Fruit fly (Drosophila melanogaster) whole organism, embryonic: ENCODE data around the gene Sgs5.
A peak's percentile ranks its signal among the peaks of the same experiment; 100 is the strongest.

ENCODE experiments used
- Ada2b ChIP-seq: fragments of 200-800 bp; sonication (Bioruptor generic); IDR thresholded peaks from 2 replicates; pipeline ENCODE4 v1.3.6; 2022; ENCODE audit warnings: missing biosample characterization, missing genetic modification characterization
- CG11085 ChIP-seq: fragments of 200-800 bp; sonication (Bioruptor generic); IDR thresholded peaks from 2 replicates; pipeline ENCODE4 v1.3.6; 2022; ENCODE audit warnings: missing biosample characterization, missing genetic modification characterization
- CG12769 ChIP-seq: fragments of 200-800 bp; sonication (Bioruptor generic); optimal IDR thresholded peaks from 2 replicates; lab custom pipeline; 2019; ENCODE audit warnings: missing biosample characterization, mild to moderate bottlenecking, missing genetic modification characterization, moderate library complexity
- CG13287 ChIP-seq: fragments of 200-800 bp; sonication (Bioruptor generic); IDR thresholded peaks from 2 replicates; pipeline ENCODE4 v1.3.6; 2022; ENCODE audit warnings: missing biosample characterization, missing genetic modification characterization; ENCODE audit not compliant: partially characterized antibody
- CG15269 ChIP-seq: fragments of 200-800 bp; sonication (Bioruptor generic); optimal IDR thresholded peaks from 2 replicates; lab custom pipeline; 2018; ENCODE audit warnings: missing biosample characterization, mild to moderate bottlenecking, missing genetic modification characterization, moderate library complexity
- CG15696 ChIP-seq: fragments of 200-800 bp; sonication (Bioruptor generic); optimal IDR thresholded peaks from 2 replicates; lab custom pipeline; 2019; ENCODE audit warnings: missing biosample characterization, mild to moderate bottlenecking, missing genetic modification characterization, moderate library complexity
- CG16813 ChIP-seq: fragments of 200-800 bp; sonication (Bioruptor generic); IDR thresholded peaks from 3 replicates; pipeline ENCODE4 v1.3.6; 2022; ENCODE audit warnings: missing biosample characterization, missing genetic modification characterization; ENCODE audit not compliant: partially characterized antibody
- CG17359 ChIP-seq: fragments of 200-800 bp; sonication (Bioruptor generic); optimal IDR thresholded peaks from 3 replicates; lab custom pipeline; 2018; ENCODE audit warnings: missing biosample characterization, mild to moderate bottlenecking, missing genetic modification characterization, moderate library complexity
- CG17361 ChIP-seq: fragments of 200-800 bp; sonication (Bioruptor generic); IDR thresholded peaks from 3 replicates; pipeline ENCODE4 v1.3.6; 2022; ENCODE audit warnings: missing biosample characterization, missing genetic modification characterization
- CG17802 ChIP-seq: fragments of 200-800 bp; sonication (Bioruptor generic); optimal IDR thresholded peaks from 2 replicates; lab custom pipeline; 2018; ENCODE audit warnings: missing biosample characterization, mild to moderate bottlenecking, missing genetic modification characterization, moderate library complexity
- CG2199 ChIP-seq: fragments of 200-800 bp; sonication (Bioruptor generic); IDR thresholded peaks from 3 replicates; pipeline ENCODE4 v1.3.6; 2022; ENCODE audit warnings: missing biosample characterization, missing genetic modification characterization
- CG4360 ChIP-seq: fragments of 200-800 bp; sonication (Bioruptor generic); IDR thresholded peaks from 2 replicates; pipeline ENCODE4 v1.3.6; 2022; ENCODE audit warnings: missing biosample characterization, missing genetic modification characterization
- CG4404 ChIP-seq: fragments of 200-800 bp; sonication (Bioruptor generic); IDR thresholded peaks from 2 replicates; pipeline ENCODE4 v1.3.6; 2022; ENCODE audit warnings: missing biosample characterization, missing genetic modification characterization
- CG7372 ChIP-seq: fragments of 200-800 bp; sonication (Bioruptor generic); IDR thresholded peaks from 2 replicates; pipeline ENCODE4 v1.3.6; 2022; ENCODE audit warnings: missing biosample characterization, missing genetic modification characterization
- CG9932 ChIP-seq: fragments of 200-800 bp; sonication (Bioruptor generic); IDR thresholded peaks from 2 replicates; pipeline ENCODE4 v1.3.6; 2022; ENCODE audit warnings: missing biosample characterization, missing genetic modification characterization
- D ChIP-seq, 2 experiments: fragments of 200-800 bp in 1 of 2; fragments of >200 bp in 1 of 2; sonication (Bioruptor generic) in 1 of 2; optimal IDR thresholded peaks; 2 replicates in 1 of 2; 3 replicates in 1 of 2; lab custom pipeline; 2017; ENCODE audit warnings: mild to moderate bottlenecking in 1 of 2, missing biosample characterization in 1 of 2, missing genetic modification characterization in 1 of 2, missing genetic modification reagents in 1 of 2
- Dek ChIP-seq: fragments of 200-800 bp; sonication (Bioruptor generic); optimal IDR thresholded peaks from 3 replicates; lab custom pipeline; 2019; ENCODE audit warnings: missing biosample characterization, mild to moderate bottlenecking, missing genetic modification characterization, moderate library complexity
- Dll ChIP-seq: fragments of 200-800 bp; sonication (Bioruptor generic); IDR thresholded peaks from 4 replicates; pipeline ENCODE4 v1.3.6; 2022; ENCODE audit warnings: missing biosample characterization, missing genetic modification characterization; ENCODE audit not compliant: partially characterized antibody
- Doc3 ChIP-seq: fragments of 200-800 bp; sonication (Bioruptor generic); IDR thresholded peaks from 3 replicates; pipeline ENCODE4 v1.3.6; 2022; ENCODE audit warnings: missing biosample characterization, missing genetic modification characterization; ENCODE audit not compliant: partially characterized antibody
- E2f1 ChIP-seq: fragments of 200-800 bp; sonication (Bioruptor generic); IDR thresholded peaks from 2 replicates; pipeline ENCODE4 v1.3.6; 2022; ENCODE audit warnings: missing biosample characterization, missing genetic modification characterization
- HmgD ChIP-seq: fragments of 200-800 bp; sonication (Bioruptor generic); optimal IDR thresholded peaks from 3 replicates; lab custom pipeline; 2016; ENCODE audit warnings: missing biosample characterization, missing genetic modification characterization
- HmgZ ChIP-seq: fragments of 200-800 bp; sonication (Bioruptor generic); optimal IDR thresholded peaks from 2 replicates; lab custom pipeline; 2018; ENCODE audit warnings: missing biosample characterization, mild to moderate bottlenecking, missing genetic modification characterization
- Kr ChIP-seq: fragments of 200-800 bp; sonication (Bioruptor generic); optimal IDR thresholded peaks from 2 replicates; lab custom pipeline; 2017; ENCODE audit warnings: missing biosample characterization, mild to moderate bottlenecking, missing genetic modification characterization
- MBD-R2 ChIP-seq: fragments of 200-800 bp; sonication (Bioruptor generic); IDR thresholded peaks from 2 replicates; pipeline ENCODE4 v1.3.6; 2022; ENCODE audit warnings: missing biosample characterization, missing genetic modification characterization
- Med ChIP-seq: fragments of 200-800 bp; sonication (Bioruptor generic); peaks from one replicate; lab custom pipeline; 2016; ENCODE audit warnings: missing biosample characterization, missing genetic modification characterization, mild to moderate bottlenecking, inconsistent platforms, moderate library complexity
- Opbp ChIP-seq: fragments of 200-800 bp; sonication (Bioruptor generic); IDR thresholded peaks from 3 replicates; pipeline ENCODE4 v1.3.6; 2022; ENCODE audit warnings: missing biosample characterization, missing genetic modification characterization; ENCODE audit not compliant: partially characterized antibody
- Scr ChIP-seq: fragments of 200-800 bp; sonication (Bioruptor generic); IDR thresholded peaks from 2 replicates; pipeline ENCODE4 v1.3.6; 2022; ENCODE audit warnings: missing biosample characterization, missing genetic modification characterization; ENCODE audit not compliant: partially characterized antibody
- Sry-δ ChIP-seq: fragments of 200-800 bp; sonication (Bioruptor generic); optimal IDR thresholded peaks from 2 replicates; lab custom pipeline; 2016; ENCODE audit warnings: missing biosample characterization, missing genetic modification characterization
- Stat92E ChIP-seq, 3 experiments: fragments of >200 bp in 2 of 3; fragments of 200-800 bp in 1 of 3; sonication (Bioruptor generic) in 1 of 3; optimal IDR thresholded peaks; 2 replicates each; lab custom pipeline; 2017 to 2019; ENCODE audit warnings: missing biosample characterization in 3 of 3, missing genetic modification characterization in 3 of 3, mild to moderate bottlenecking in 1 of 3, moderate library complexity in 1 of 3
- Taf1 ChIP-seq: fragments of 200-800 bp; sonication (Bioruptor generic); IDR thresholded peaks from 2 replicates; pipeline ENCODE4 v1.3.6; 2022; ENCODE audit warnings: missing biosample characterization, missing genetic modification characterization
- abd-A ChIP-seq: fragments of 200-800 bp; sonication (Bioruptor generic); optimal IDR thresholded peaks from 3 replicates; lab custom pipeline; 2019; ENCODE audit warnings: missing biosample characterization, mild to moderate bottlenecking, missing genetic modification characterization, moderate library complexity
- bowl ChIP-seq: fragments of 200-800 bp; sonication (Bioruptor generic); IDR thresholded peaks from 2 replicates; pipeline ENCODE4 v1.3.6; 2022; ENCODE audit warnings: missing biosample characterization, missing genetic modification characterization
- cg ChIP-seq: fragments of 200-800 bp; sonication (Bioruptor generic); optimal IDR thresholded peaks from 3 replicates; lab custom pipeline; 2019; ENCODE audit warnings: missing biosample characterization, mild to moderate bottlenecking, missing genetic modification characterization, moderate library complexity
- crol ChIP-seq: fragments of 200-800 bp; sonication (Bioruptor generic); IDR thresholded peaks from 2 replicates; pipeline ENCODE4 v1.3.6; 2022; ENCODE audit warnings: missing biosample characterization, missing genetic modification characterization
- exex ChIP-seq: fragments of 200-800 bp; sonication (Bioruptor generic); optimal IDR thresholded peaks from 4 replicates; lab custom pipeline; 2018; ENCODE audit warnings: missing biosample characterization, mild to moderate bottlenecking, missing genetic modification characterization, moderate library complexity
- her ChIP-seq: fragments of 200-800 bp; sonication (Bioruptor generic); optimal IDR thresholded peaks from 2 replicates; lab custom pipeline; 2016; ENCODE audit warnings: missing biosample characterization, missing genetic modification characterization
- inv ChIP-seq: fragments of 200-800 bp; sonication (Bioruptor generic); IDR thresholded peaks from 2 replicates; pipeline ENCODE4 v1.3.6; 2022; ENCODE audit warnings: missing biosample characterization, missing genetic modification characterization; ENCODE audit not compliant: partially characterized antibody
- kni ChIP-seq: fragments of 200-800 bp; sonication (Bioruptor generic); optimal IDR thresholded peaks from 3 replicates; lab custom pipeline; 2017; ENCODE audit warnings: mild to moderate bottlenecking, missing biosample characterization, missing genetic modification reagents, missing genetic modification characterization
- mirr ChIP-seq: fragments of 200-800 bp; sonication (Bioruptor generic); optimal IDR thresholded peaks from 3 replicates; lab custom pipeline; 2018; ENCODE audit warnings: missing biosample characterization, mild to moderate bottlenecking, missing genetic modification characterization
- pfk ChIP-seq: fragments of 200-800 bp; sonication (Bioruptor generic); optimal IDR thresholded peaks from 2 replicates; lab custom pipeline; 2018; ENCODE audit warnings: missing biosample characterization, mild to moderate bottlenecking, missing genetic modification characterization, moderate library complexity
- ro ChIP-seq: fragments of 200-800 bp; sonication (Bioruptor generic); IDR thresholded peaks from 2 replicates; pipeline ENCODE4 v1.3.6; 2022; ENCODE audit warnings: missing biosample characterization, missing genetic modification characterization
- slbo ChIP-seq: fragments of 200-800 bp; sonication (Bioruptor generic); IDR thresholded peaks from 2 replicates; pipeline ENCODE4 v1.3.6; 2022; ENCODE audit warnings: missing biosample characterization, missing genetic modification characterization
- tap ChIP-seq: fragments of 200-800 bp; optimal IDR thresholded peaks from 3 replicates; lab custom pipeline; 2019; ENCODE audit warnings: missing biosample characterization, mild to moderate bottlenecking, missing genetic modification characterization, moderate library complexity
- trh ChIP-seq: fragments of 200-800 bp; sonication (Bioruptor generic); optimal IDR thresholded peaks from 2 replicates; lab custom pipeline; 2016; ENCODE audit warnings: missing biosample characterization, missing genetic modification characterization
- ttk ChIP-seq: fragments of 200-800 bp; sonication (Bioruptor generic); IDR thresholded peaks from 2 replicates; pipeline ENCODE4 v2.1.2; 2022; ENCODE audit warnings: missing biosample characterization, missing genetic modification characterization
- twi ChIP-seq: fragments of 200-800 bp; optimal IDR thresholded peaks from 2 replicates; lab custom pipeline; 2019; ENCODE audit warnings: missing biosample characterization, mild to moderate bottlenecking, missing genetic modification characterization, moderate library complexity
- yki ChIP-seq: fragments of >200 bp; optimal IDR thresholded peaks from 3 replicates; lab custom pipeline; 2018
- zen ChIP-seq: fragments of 200-800 bp; sonication (Bioruptor generic); optimal IDR thresholded peaks from 3 replicates; lab custom pipeline; 2018; ENCODE audit warnings: missing biosample characterization, mild to moderate bottlenecking, missing genetic modification characterization, moderate library complexity
- zf30C ChIP-seq: fragments of 200-800 bp; sonication (Bioruptor generic); optimal IDR thresholded peaks from 3 replicates; lab custom pipeline; 2018; ENCODE audit warnings: missing biosample characterization, mild to moderate bottlenecking, missing genetic modification characterization
- zfh2 ChIP-seq: fragments of 200-800 bp; sonication (Bioruptor generic); optimal IDR thresholded peaks from 2 replicates; lab custom pipeline; 2016; ENCODE audit warnings: missing biosample characterization, missing genetic modification characterization

Sgs5 gene

DNA sequence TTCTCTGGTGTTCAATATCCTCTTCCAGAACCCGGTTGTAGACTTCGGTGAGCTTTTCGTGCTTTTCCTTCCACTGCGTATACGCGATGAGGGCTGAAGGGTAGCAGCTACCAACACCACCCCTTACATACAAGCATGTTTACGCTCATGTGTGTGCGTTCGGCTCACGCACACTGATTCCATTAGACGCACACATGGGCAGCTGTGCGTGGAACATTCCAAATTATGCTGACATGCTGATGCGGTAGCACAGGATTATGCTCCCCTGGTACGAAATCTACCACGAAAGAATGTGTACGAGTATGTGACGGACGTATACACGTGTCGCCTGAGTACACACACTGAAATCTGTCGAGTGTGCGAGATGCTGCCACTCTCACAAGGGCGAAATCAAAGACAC is 8.6 kb downstream of the Sgs5 start:
- TF ChIP-seq slbo (no peak), CG15269 (tag; lab: Kevin White, UChicago) (no peak), CG2199 (GFP tag; lab: Robert Waterston, UW) (no peak), CG17361 (GFP tag; lab: Robert Waterston, UW) (no peak), Dek (tag; lab: Kevin White, UChicago) (peak; percentile 23), ro (GFP tag; lab: Robert Waterston, UW) (no peak), Scr (GFP tag; lab: Robert Waterston, UW) (peak; percentile 40), CG17359 (tag; lab: Kevin White, UChicago) (no peak), tap (tag; lab: Kevin White, UChicago) (no peak), zen (tag; lab: Kevin White, UChicago) (no peak), Doc3 (GFP tag; lab: Robert Waterston, UW) (0 out of 3 replicates have a peak, but pooled peaks have one; percentile 38), CG4360 (no peak), E2f1 (GFP tag; lab: Robert Waterston, UW) (no peak), yki (lab: Kevin White, UChicago) (no peak), Stat92E (GFP tag; optimal IDR thresholded peaks at IDR 0.05; lab: Kevin White, UChicago) (no peak), ttk (GFP tag; lab: Robert Waterston, UW) (peak; percentile 81), CG17802 (tag; lab: Kevin White, UChicago) (no peak), CG9932 (peak; percentile 32; the same call in 1 of the 2 replicates), HmgZ (tag; lab: Kevin White, UChicago) (peak; percentile 21), CG4404 (no peak), HmgD (GFP tag; lab: Kevin White, UChicago) (peak; percentile 66), CG13287 (peak; percentile 43), Med (GFP tag; lab: Kevin White, UChicago) (peak; percentile 13), Opbp (peak; percentile 46; the same call in 1 of the 3 replicates), CG11085 (no peak), Ada2b (GFP tag; lab: Robert Waterston, UW) (no peak), kni (GFP tag; lab: Kevin White, UChicago) (peak; percentile 48), Taf1 (GFP tag; lab: Robert Waterston, UW) (no peak), zf30C (no peak), her (GFP tag; lab: Kevin White, UChicago) (no peak), Kr (GFP tag; lab: Kevin White, UChicago) (peak; percentile 30), zfh2 (GFP tag; lab: Kevin White, UChicago) (no peak), Sry-δ (GFP tag; lab: Kevin White, UChicago) (no peak), MBD-R2 (GFP tag; lab: Robert Waterston, UW) (peak; percentile 27; the same call in 1 of the 2 replicates), bowl (GFP tag; lab: Robert Waterston, UW) (no peak), CG7372 (GFP tag; lab: Robert Waterston, UW) (peak; percentile 92), CG15696 (tag; lab: Kevin White, UChicago) (no peak), mirr (peak; percentile 85), inv (GFP tag; lab: Robert Waterston, UW) (0 out of 2 replicates have a peak, but pooled peaks have one; percentile 23), crol (GFP tag; lab: Robert Waterston, UW) (peak; percentile 90), Dll (GFP tag; lab: Robert Waterston, UW) (0 out of 4 replicates have a peak, but pooled peaks have one; percentile 34), CG16813 (GFP tag; lab: Robert Waterston, UW) (peak; percentile 11; the same call in 1 of the 3 replicates), cg (GFP tag; lab: Kevin White, UChicago) (peak; percentile 97), exex (tag; lab: Kevin White, UChicago) (no peak), pfk (GFP tag; lab: Kevin White, UChicago) (peak; percentile 7), D (optimal IDR thresholded peaks at IDR 0.05; lab: Kevin White, UChicago) (peak; percentile 59), D (GFP tag; optimal IDR thresholded peaks at IDR 0.05; lab: Kevin White, UChicago) (no peak), abd-A (peak; percentile 93), CG12769 (no peak), trh (no peak), twi (tag; lab: Kevin White, UChicago) (peak; percentile 94)
